Fruit fly (Drosophila melanogaster): ENCODE results near the gene CG45080.
A peak's percentile ranks its signal among the peaks of the same experiment; 100 is the strongest.

CG45080 gene

DNA sequence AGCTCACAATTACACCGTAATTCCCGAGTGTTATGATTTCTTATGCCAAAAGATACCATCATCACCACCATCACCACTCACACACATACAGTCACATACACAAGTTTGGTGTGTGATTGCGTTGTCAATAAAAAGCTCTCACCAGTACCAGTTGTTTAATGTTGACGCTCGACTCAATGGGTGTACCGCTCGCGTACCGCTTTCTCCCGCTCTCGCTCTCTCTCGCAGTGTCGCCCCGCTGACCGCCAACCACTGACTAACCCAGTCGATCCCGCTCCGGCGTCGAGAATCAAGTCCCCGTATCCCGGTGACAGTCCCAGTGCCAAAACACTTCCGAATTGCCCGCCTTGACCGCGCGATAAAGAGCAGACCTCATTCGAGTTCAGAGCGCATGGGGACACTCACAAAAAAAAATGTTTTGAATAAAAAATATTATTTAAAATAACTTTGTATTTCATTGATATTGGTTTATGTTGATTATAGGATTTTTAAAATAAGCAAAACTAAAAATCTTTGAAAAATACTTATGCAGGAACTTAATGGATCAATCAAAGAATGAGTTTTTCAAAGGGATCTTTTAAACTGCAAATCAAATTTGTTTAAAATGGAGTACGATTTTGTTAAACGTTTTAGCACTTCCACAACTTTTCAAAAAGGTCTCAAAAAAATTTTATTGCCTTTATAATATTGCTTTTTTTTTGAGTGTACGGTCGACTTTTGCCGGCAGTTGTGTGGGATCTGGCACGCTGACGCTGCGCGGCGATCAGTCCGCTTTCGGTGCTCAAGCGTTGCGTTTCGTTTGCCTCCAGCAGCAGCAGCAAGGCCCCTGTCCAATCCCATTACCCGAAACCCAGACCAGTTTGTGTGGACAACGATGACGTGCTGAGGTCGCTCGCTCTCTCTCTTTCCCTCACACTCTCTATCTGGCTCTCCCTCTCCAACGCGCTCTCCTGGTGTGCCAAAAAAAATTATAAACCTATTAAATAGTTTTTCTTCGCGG is 45.4 kb upstream of the CG45080 start, which contains the start of gene Dic1 (continued):
- TF ChIP-seq eve (GFP tag; optimal IDR thresholded peaks at IDR 0.05) (peak in 1 of 2 experiments; percentile 97), Hmr (GFP tag; optimal IDR thresholded peaks at IDR 0.05) (peak; percentile 98), dm (GFP tag; optimal IDR thresholded peaks at IDR 0.05) (peak; percentile 84), ttk (GFP tag; IDR thresholded peaks at IDR 0.05) (peak; percentile 85), sisA (GFP tag; IDR thresholded peaks at IDR 0.05) (peak; percentile 92), CG14441 (GFP tag; IDR thresholded peaks at IDR 0.05) (peak; percentile 89), ssp (GFP tag; IDR thresholded peaks at IDR 0.05) (peak; percentile 82), toy (GFP tag; IDR thresholded peaks at IDR 0.05) (peak; percentile 83), CG18476 (GFP tag; optimal IDR thresholded peaks at IDR 0.05) (peak; percentile 95), ewg (GFP tag; optimal IDR thresholded peaks at IDR 0.05) (peak; percentile 93), CG5953 (GFP tag; IDR thresholded peaks at IDR 0.05) (peak; percentile 74), CG2712 (tag; optimal IDR thresholded peaks at IDR 0.05) (peak; percentile 96), chinmo (GFP tag; IDR thresholded peaks at IDR 0.05; ENCODE audit: partially characterized antibody) (peak; percentile 90; the same call in 3 of the 4 replicates), CG2875 (GFP tag; optimal IDR thresholded peaks at IDR 0.05) (peak; percentile 94), CG1024 (GFP tag; IDR thresholded peaks at IDR 0.05) (peak; percentile 77), fd96Cb (tag; optimal IDR thresholded peaks at IDR 0.05) (peak; percentile 98), lmd (GFP tag; IDR thresholded peaks at IDR 0.05) (peak; percentile 96), Usf (GFP tag; optimal IDR thresholded peaks at IDR 0.05) (peak; percentile 96), fd102C (GFP tag; optimal IDR thresholded peaks at IDR 0.05) (no peak), zen2 (GFP tag; IDR thresholded peaks at IDR 0.05; ENCODE audit: partially characterized antibody) (no peak), CG31365 (tag; optimal IDR thresholded peaks at IDR 0.05) (peak; percentile 64), org-1 (GFP tag; optimal IDR thresholded peaks at IDR 0.05) (peak; percentile 96), Sin3A (optimal IDR thresholded peaks at IDR 0.05) (no peak), dati (GFP tag; IDR thresholded peaks at IDR 0.05) (peak; percentile 77), Adf1 (GFP tag; IDR thresholded peaks at IDR 0.05) (peak; percentile 73), CG9797 (GFP tag; optimal IDR thresholded peaks at IDR 0.05) (peak; percentile 41), Atf6 (GFP tag; IDR thresholded peaks at IDR 0.05) (peak; percentile 95), CG7745 (tag; optimal IDR thresholded peaks at IDR 0.05) (no peak), Nf-YB (GFP tag; optimal IDR thresholded peaks at IDR 0.05) (peak; percentile 86), CG14014 (GFP tag; IDR thresholded peaks at IDR 0.05) (peak; percentile 87), CG4707 (GFP tag; optimal IDR thresholded peaks at IDR 0.05) (peak; percentile 77), Six4 (GFP tag; optimal IDR thresholded peaks at IDR 0.05) (peak; percentile 93), CG9215 (GFP tag; IDR thresholded peaks at IDR 0.05) (peak; percentile 92), ac (GFP tag; optimal IDR thresholded peaks at IDR 0.05) (peak; percentile 74), gsb-n (tag; optimal IDR thresholded peaks at IDR 0.05) (peak; percentile 93), Nf-YA (GFP tag; IDR thresholded peaks at IDR 0.05) (peak; percentile 85), Meics (GFP tag; optimal IDR thresholded peaks at IDR 0.05) (peak; percentile 98), otp (GFP tag; IDR thresholded peaks at IDR 0.05) (peak; percentile 71; the same call in 2 of the 3 replicates), Max (GFP tag; optimal IDR thresholded peaks at IDR 0.05) (peak; percentile 95), kni (GFP tag; optimal IDR thresholded peaks at IDR 0.05) (peak; percentile 94), sim (GFP tag; IDR thresholded peaks at IDR 0.05) (no peak), MBD-R2 (GFP tag; IDR thresholded peaks at IDR 0.05) (peak; percentile 84), kah (GFP tag; optimal IDR thresholded peaks at IDR 0.05) (peak; percentile 93), HLH4C (GFP tag; IDR thresholded peaks at IDR 0.05; ENCODE audit: partially characterized antibody) (peak; percentile 53; the same call in 1 of the 3 replicates), Gug (GFP tag; IDR thresholded peaks at IDR 0.05) (peak; percentile 74; the same call in 3 of the 4 replicates), CG9437 (GFP tag; optimal IDR thresholded peaks at IDR 0.05) (peak; percentile 95), trem (tag; optimal IDR thresholded peaks at IDR 0.05) (peak; percentile 92), CG10959 (GFP tag; IDR thresholded peaks at IDR 0.05) (peak; percentile 79), CG3847 (GFP tag; IDR thresholded peaks at IDR 0.05) (peak; percentile 94)
